Worm (Caenorhabditis elegans) whole organism, L4/young adult: ENCODE results near the gene sre-13.

Experiments
- W03F9.2 ChIP-seq: fragments of 150-350 bp; optimal IDR thresholded peaks from 2 replicates; lab custom pipeline; 2014; ENCODE audit warnings: missing biosample characterization, missing genetic modification characterization
- dao-5 ChIP-seq: sonication (generic microtip); optimal IDR thresholded peaks from 2 replicates; lab custom pipeline; 2016; ENCODE audit warnings: missing genotype, missing genetic modification characterization, moderate library complexity, missing compliant biosample characterization
- him-1 ChIP-seq: sonication (generic microtip); optimal IDR thresholded peaks from 2 replicates; lab custom pipeline; 2016; ENCODE audit warnings: missing genotype, missing genetic modification reagents, missing genetic modification characterization, missing compliant biosample characterization

The sre-13 gene

ce11 chrII:14609297-14609937 is 27.2 kb downstream of the sre-13 start:
- no peak for TF ChIP-seq dao-5 (tag; lab: Kevin White, UChicago)
- no peak for TF ChIP-seq him-1
- no peak for TF ChIP-seq W03F9.2 (tag; lab: Kevin White, UChicago)

DNA sequence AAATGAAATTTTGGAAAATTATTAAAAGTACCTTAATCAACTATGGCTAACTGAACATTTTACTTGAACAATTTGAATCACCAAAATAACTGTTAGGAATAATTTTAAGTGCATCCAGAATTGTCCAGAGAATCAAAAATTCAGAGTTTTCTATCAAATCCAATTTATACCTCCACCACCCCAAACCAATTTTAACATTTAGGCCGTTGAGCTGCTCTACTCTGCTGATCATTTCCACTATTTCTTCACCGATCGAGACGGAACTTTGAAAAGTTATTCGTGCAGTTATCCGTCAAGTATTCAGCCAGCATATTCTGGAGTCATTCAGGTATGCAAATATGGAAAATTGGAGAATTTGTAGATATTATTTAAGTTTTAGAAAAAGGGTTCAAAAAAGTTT is 28.1 kb downstream of the sre-13 start:
- TF ChIP-seq him-1 (no peak), W03F9.2 (tag; lab: Kevin White, UChicago) (no peak), dao-5 (tag; lab: Kevin White, UChicago) (no peak)

DNA sequence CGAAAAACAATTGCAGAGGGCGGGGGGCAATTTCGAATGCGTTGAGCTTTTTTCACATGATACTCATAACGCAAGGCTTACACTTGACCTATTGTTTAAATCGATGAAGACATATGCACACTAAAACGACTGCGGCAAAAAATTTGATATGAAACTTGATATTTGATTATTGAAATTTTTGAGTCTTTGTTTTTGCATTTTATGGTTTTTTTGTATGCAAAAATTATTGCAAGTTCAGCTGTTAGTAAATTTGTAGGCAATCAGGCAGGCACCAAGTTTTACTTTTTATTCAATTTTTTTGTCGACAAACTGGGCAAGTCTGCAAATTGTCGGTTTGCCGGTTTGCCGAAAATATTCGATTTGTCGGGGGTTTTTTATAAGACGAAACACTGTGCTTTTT is 30.5 kb downstream of the sre-13 start, which contains the start of gene arl-3:
Gene arl-3, plus strand, starts transcription at position 301 of the 400 bp plus-strand sequence.
- TF ChIP-seq dao-5 (tag; lab: Kevin White, UChicago) = no peak
- TF ChIP-seq W03F9.2 (tag; lab: Kevin White, UChicago) = no peak
- TF ChIP-seq him-1 = no peak

- TF ChIP-seq dao-5 (tag; lab: Kevin White, UChicago) (no peak), W03F9.2 (tag; lab: Kevin White, UChicago) (no peak), him-1 (no peak)
These were observed 31.2 kb downstream of the sre-13 start, which contains the start of gene F19H8.2 for ce11 chrII:14605479-14605878. Gene F19H8.2, minus strand, starts transcription at chrII:14605869.

ce11 chrII:14605026-14605425 is 31.6 kb downstream of the sre-13 start:
- TF ChIP-seq him-1 (no peak), dao-5 (tag; lab: Kevin White, UChicago) (no peak), W03F9.2 (tag; lab: Kevin White, UChicago) (no peak)

DNA sequence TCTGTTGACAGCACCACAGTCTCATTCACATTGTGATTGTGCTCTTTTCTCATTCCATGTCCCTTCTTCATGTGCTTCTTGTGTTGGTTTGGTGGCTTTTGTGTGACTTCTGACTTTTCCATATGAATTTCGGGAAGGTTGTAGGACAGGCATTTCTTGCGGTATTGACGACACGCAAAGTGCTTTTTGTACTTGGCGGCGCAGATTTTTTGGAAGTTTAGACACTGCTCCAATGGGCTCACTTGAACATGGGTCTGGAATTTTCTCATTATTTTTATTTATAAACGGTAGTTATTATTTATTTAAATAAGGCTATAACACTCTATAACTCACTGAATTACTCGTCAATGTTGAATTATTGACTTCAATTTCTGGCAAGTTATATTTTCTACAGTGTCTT is 32.4 kb downstream of the sre-13 start:
- no peak for TF ChIP-seq him-1
- no peak for TF ChIP-seq dao-5 (tag; lab: Kevin White, UChicago)
- no peak for TF ChIP-seq W03F9.2 (tag; lab: Kevin White, UChicago)

DNA sequence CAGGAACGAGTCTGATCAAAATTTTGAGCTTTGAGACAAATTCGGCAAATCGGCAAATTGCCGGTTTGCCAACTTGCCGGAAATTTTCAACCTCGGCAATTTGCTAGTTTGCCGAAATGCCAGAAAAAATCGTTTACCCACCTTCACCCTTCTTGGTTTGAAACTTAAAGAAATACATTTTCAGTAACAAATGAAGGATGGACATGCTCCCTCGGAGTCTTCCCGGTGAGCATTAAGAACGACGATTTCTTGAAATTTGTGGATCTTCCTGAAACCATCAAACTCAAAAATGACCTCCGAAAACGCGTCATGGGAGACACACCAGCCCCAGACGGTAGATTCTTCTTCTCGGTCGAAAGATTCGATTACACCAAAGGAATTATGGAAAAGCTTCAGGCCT is 33.9 kb downstream of the sre-13 start:
- TF ChIP-seq him-1 (no peak), dao-5 (tag; lab: Kevin White, UChicago) (no peak), W03F9.2 (tag; lab: Kevin White, UChicago) (no peak)

DNA sequence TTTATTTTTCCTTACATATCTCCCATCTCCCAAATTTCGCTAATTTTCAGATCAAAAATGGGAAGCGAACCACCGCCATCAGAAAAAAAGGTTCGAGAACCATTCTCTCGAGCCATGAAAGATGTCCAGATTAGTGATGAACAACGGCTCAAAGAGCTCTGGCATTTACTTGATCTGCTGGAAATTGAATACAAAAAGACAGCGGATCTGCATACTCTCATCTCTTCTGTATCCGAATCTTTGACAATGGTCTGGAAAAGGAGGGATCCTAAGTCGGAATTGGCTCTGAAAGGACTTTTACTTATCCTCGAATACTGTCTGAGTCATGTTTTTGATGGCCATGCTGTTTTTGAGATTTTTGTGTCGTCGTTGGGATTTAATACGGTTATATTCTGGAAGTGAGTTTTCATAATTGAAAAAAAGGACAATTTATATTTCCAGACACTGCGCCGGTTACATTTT is 35.8 kb downstream of the sre-13 start, which contains the start of gene tps-2:
Gene tps-2, plus strand, starts transcription at position 51 of the 462 bp plus-strand sequence.
- TF ChIP-seq him-1 (no peak), dao-5 (tag; lab: Kevin White, UChicago) (no peak), W03F9.2 (tag; lab: Kevin White, UChicago) (no peak)

DNA sequence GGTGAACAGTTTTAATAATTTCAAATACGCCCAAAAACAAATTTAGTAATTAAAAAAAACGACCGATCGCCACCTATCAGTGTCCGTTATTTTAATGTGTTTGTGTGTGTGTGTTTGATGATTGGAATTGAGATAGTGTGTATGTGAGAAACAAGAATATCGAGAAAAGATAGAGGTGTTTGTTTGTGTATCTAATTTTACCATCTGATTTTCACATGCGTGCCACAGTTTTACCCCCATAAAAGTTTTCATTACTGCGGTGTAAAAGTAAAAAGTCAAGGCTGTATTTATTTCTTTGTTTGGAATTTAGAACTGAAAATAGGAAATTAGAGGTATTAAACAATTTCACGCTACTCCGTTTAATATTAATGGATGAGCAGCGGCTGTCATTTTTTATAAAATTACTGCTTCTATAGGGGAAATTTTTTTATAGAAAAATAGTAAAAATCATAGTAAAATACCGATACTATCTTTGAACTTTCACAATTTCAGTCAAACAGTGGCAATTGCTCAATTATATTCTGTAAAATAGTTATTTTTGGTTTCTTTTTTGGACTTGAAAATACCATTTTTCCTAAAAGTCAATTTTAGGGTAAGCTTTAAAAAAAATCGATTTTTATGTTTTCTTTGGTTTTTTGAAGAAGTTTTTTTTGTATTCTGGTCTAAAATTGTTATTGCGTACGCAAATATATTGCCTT is 36.6 kb downstream of the sre-13 start:
- TF ChIP-seq W03F9.2 (tag; lab: Kevin White, UChicago) = no peak
- no peak for TF ChIP-seq him-1
- TF ChIP-seq dao-5 (tag; lab: Kevin White, UChicago) = no peak

DNA sequence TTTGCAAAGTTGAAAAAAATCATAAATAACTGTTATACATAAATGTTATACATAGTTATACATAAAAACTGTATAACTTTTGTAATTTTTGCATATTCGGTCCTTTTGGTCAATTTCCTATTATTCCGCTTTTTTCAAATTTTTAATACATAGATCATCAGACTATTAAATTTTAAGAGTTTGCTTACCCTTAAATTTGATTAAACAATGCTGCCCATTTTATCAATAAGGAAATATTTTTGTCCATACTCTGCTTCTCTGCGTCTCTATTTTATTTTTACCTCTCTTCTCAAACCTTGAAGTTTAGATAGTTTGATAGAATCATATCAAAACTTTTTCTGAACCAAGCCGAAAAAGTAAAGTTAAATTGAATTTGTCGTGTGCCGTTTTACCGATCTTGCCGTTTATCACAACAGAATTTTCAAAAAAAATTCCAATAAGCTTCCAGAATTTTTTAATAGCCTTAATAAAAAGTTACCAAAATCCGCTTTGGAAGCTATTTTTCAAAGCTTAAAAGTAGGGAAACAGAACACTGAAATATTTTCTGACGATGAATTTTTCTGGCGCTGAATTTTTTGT is 37.3 kb downstream of the sre-13 start:
- TF ChIP-seq him-1 (no peak), dao-5 (tag; lab: Kevin White, UChicago) (no peak)

ce11 chrII:14598367-14598766 is 38.3 kb downstream of the sre-13 start:
- TF ChIP-seq him-1 (no peak), W03F9.2 (tag; lab: Kevin White, UChicago) (no peak), dao-5 (tag; lab: Kevin White, UChicago) (no peak)

ce11 chrII:14597788-14598187 is 38.8 kb downstream of the sre-13 start:
- TF ChIP-seq him-1 (no peak), W03F9.2 (tag; lab: Kevin White, UChicago) (no peak), dao-5 (tag; lab: Kevin White, UChicago) (no peak)

- no peak for TF ChIP-seq him-1
These were observed 43.4 kb downstream of the sre-13 start, which contains the start of gene catp-4 for ce11 chrII:14593281-14593680. Gene catp-4, plus strand, starts transcription at chrII:14593581.

ce11 chrII:14592629-14593028 is 44.0 kb downstream of the sre-13 start:
- no peak for TF ChIP-seq dao-5 (tag; lab: Kevin White, UChicago)
